Worm (Caenorhabditis elegans) whole organism, L4/young adult: ENCODE data around the gene T28H10.2.

Experiments used
- W03F9.2 ChIP-seq: fragments of 150-350 bp; optimal IDR thresholded peaks from 2 replicates; lab custom pipeline; 2014; ENCODE audit warnings: missing biosample characterization, missing genetic modification characterization
- dao-5 ChIP-seq: sonication (generic microtip); optimal IDR thresholded peaks from 2 replicates; lab custom pipeline; 2016; ENCODE audit warnings: missing genotype, missing genetic modification characterization, moderate library complexity, missing compliant biosample characterization
- him-1 ChIP-seq: sonication (generic microtip); optimal IDR thresholded peaks from 2 replicates; lab custom pipeline; 2016; ENCODE audit warnings: missing genotype, missing genetic modification reagents, missing genetic modification characterization, missing compliant biosample characterization

- TF ChIP-seq him-1 (tag; lab: Kevin White, UChicago): no peak
- no peak for TF ChIP-seq W03F9.2 (tag; lab: Kevin White, UChicago)
- no peak for TF ChIP-seq dao-5 (tag; lab: Kevin White, UChicago)
These were observed 37.4 kb downstream of the T28H10.2 start for ce11 chrV:12475360-12475759.
